Worm (Caenorhabditis elegans): ENCODE measurements around the gene C46C11.3.

DNA sequence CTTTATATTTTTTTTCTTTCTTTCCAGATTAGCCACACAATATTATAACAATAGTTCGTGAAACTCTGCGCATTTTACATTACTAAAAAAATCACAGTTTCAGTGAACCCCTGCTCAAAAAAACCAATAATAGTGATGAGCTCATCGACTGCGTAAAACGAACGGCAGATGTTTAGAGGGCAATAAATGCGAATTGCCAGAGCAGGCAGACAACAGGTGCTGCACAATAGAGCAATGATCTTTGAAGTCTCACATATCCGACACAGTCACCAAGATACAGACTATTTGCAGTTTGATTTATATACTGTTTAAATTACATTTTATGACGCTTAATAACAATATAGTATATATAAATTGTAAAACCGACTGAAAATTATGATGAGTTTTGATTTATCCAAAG, 12.5 kb upstream of the C46C11.3 start:
- TF ChIP-seq ztf-23 (GFP tag; IDR thresholded peaks at IDR 0.05) (no peak), cog-1 (tag; optimal IDR thresholded peaks at IDR 0.05) (no peak), ztf-29 (GFP tag; IDR thresholded peaks at IDR 0.05) (no peak), med-1 (GFP tag; optimal IDR thresholded peaks at IDR 0.05; ENCODE audit: insufficient read depth) (no peak), flt-1 (GFP tag; IDR thresholded peaks at IDR 0.05) (no peak), T22C8.4 (GFP tag; IDR thresholded peaks at IDR 0.05) (no peak), klf-2 (GFP tag; conservative IDR thresholded peaks at IDR 0.05) (no peak)
